Fruit fly (Drosophila melanogaster) whole organism: Measurements from ENCODE around the gene CG2964.

Experiments used
- pan ChIP-seq: fragments of >200 bp; optimal IDR thresholded peaks from 2 replicates; lab custom pipeline; 2017
- psq ChIP-seq: fragments of >200 bp; optimal IDR thresholded peaks from 2 replicates; lab custom pipeline; 2017

DNA sequence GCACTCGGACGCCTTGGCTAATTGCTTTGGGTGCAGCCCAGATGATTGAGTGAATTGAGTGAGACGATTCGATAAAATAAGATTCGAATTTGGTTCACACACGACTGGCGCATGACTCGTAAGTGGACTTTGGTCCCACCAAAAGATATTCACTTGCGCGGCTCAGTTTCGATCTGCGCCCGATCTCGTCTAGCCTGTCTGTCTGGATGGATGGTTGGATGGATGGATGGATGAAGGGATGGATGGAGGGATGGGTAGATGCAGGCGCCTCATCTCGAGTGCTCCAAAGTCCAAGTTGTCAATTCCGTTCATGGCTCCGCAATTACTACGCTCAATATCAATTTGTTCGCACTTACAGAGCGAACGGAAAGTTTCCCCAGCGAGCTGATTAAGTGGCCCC, 9.7 kb upstream of the CG2964 start:
- TF ChIP-seq pan (lab: Kevin White, UChicago): no peak
- TF ChIP-seq psq (lab: Kevin White, UChicago): no peak
